Worm (Caenorhabditis elegans): Measurements from ENCODE around the gene gob-1.

Gene gob-1

DNA sequence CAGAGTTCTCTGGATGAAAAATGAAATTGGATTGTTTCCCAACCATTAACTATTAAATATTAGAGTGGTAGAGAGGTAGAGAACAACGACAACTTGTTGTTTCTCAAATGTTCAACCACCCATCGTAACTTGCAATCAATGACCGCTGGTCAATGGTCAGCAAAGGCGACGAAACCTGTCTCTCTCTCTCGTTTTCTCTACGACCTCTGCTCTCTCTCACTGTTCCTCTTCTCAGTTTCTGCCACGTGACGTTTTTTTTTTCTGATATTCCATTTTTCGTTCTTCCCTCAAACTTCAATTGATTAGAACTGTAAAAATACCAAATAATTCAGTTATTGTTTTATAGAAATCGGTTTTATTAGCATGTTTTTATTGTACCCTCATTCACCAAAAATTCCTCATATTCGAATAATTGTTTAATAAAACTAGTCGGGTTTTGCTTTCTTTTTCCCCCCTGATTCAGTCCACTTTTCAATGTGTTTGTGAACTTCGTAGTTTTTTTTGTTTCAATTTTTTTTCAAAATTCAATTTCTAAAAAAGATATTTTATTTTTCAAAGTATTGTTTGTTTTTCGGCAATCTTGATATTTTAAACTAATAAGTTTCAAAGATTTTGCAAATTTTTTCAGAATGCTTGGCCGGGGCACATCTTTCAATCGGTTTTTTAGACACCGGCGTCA lies 3.7 kb downstream of the gob-1 start, which contains the start of gene suox-1 (continued):
- no peak for TF ChIP-seq gei-17 (GFP tag; optimal IDR thresholded peaks at IDR 0.05)
- no peak for TF ChIP-seq let-526 (GFP tag; IDR thresholded peaks at IDR 0.05)
- no peak for TF ChIP-seq aptf-3 (GFP tag; IDR thresholded peaks at IDR 0.05)
- TF ChIP-seq ztf-6 (GFP tag; IDR thresholded peaks at IDR 0.05), result no peak
- TF ChIP-seq Y79H2A.3 (GFP tag; conservative IDR thresholded peaks at IDR 0.05), result no peak
- no peak for TF ChIP-seq hmg-20 (GFP tag; IDR thresholded peaks at IDR 0.05)
- TF ChIP-seq lin-26 (GFP tag; IDR thresholded peaks at IDR 0.05), result no peak
- no peak for TF ChIP-seq attf-5 (GFP tag; optimal IDR thresholded peaks at IDR 0.05)
- no peak for TF ChIP-seq ceh-91 (GFP tag; IDR thresholded peaks at IDR 0.05)
- TF ChIP-seq pbrm-1 (GFP tag; IDR thresholded peaks at IDR 0.05), result no peak
- peak; percentile 42 for TF ChIP-seq nhr-80 (tag; optimal IDR thresholded peaks at IDR 0.05)
- peak; percentile 1 for TF ChIP-seq tbp1 (GFP tag; optimal IDR thresholded peaks at IDR 0.05)
- TF ChIP-seq ekl-4 (GFP tag; IDR thresholded peaks at IDR 0.05), result no peak
- no peak for TF ChIP-seq snpc-4 (GFP tag; optimal IDR thresholded peaks at IDR 0.05)
- no peak for TF ChIP-seq snpc-4 (tag; optimal IDR thresholded peaks at IDR 0.05)
- TF ChIP-seq fkh-3 (tag; optimal IDR thresholded peaks at IDR 0.05), result no peak
- TF ChIP-seq F39B2.1 (GFP tag; IDR thresholded peaks at IDR 0.05), result no peak
- TF ChIP-seq K11D2.4 (GFP tag; IDR thresholded peaks at IDR 0.05), result 0 out of 2 replicates have a peak, but pooled peaks have one; percentile 30
- no peak for TF ChIP-seq attf-3 (GFP tag; conservative IDR thresholded peaks at IDR 0.05)
- no peak for TF ChIP-seq nhr-179 (tag; optimal IDR thresholded peaks at IDR 0.05)
- TF ChIP-seq hmg-1.2 (GFP tag; IDR thresholded peaks at IDR 0.05), result peak; percentile 39; the same call in 1 of the 2 replicates
- TF ChIP-seq F33H1.4 (GFP tag; IDR thresholded peaks at IDR 0.05), result no peak
- TF ChIP-seq egl-44 (GFP tag; IDR thresholded peaks at IDR 0.05), result no peak

DNA sequence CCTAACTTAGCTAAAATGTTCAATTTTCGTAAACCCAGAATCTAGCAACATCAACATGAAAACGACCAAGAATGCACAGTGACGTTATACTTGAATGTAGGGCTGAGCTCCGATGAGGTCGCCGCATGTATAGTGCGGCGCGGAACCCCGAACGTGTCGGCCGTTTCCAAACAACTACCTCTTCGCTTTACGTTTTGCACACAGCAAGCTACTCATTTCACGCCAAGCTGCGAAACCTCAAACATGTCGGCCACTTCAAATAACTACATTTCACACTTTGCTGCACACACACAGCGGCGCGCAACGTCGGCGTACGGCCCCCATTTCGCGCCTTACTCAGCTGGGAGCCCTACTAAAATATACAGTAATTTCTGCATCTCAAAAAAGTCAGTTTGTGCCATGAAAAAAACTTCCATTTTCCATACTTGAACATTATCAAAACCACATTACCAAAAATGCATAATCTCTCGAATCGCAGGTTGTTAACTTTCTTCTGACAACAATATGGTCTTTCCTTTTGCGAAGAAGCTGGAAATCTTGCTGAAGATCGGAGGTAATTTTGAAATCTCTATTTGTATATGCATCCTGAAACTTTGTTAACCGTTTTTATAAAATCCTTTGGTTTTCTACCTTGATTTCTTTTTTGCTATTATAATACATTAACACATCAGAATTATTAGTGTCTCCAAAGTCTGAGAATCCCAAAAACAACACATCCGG lies 9.2 kb downstream of the gob-1 start, which contains the start of gene H13N06.7:
H13N06.7 (plus strand) TSS at position 670 of the 720 bp plus-strand sequence.
- TF ChIP-seq fkh-3 (tag; optimal IDR thresholded peaks at IDR 0.05) (no peak), ZK185.1 (tag; optimal IDR thresholded peaks at IDR 0.05; ENCODE audit: poor library complexity, severe bottlenecking) (no peak), madf-8 (GFP tag; conservative IDR thresholded peaks at IDR 0.05) (no peak), K11D2.4 (GFP tag; IDR thresholded peaks at IDR 0.05) (no peak), F22D6.2 (tag; optimal IDR thresholded peaks at IDR 0.05) (no peak), snpc-4 (GFP tag; optimal IDR thresholded peaks at IDR 0.05) (no peak), snpc-4 (tag; optimal IDR thresholded peaks at IDR 0.05) (peak in 2 of 4 experiments; percentile 59 to 76)

- no peak for TF ChIP-seq lag-1 (GFP tag; IDR thresholded peaks at IDR 0.05)
- no peak for TF ChIP-seq snpc-3.4 (tag; optimal IDR thresholded peaks at IDR 0.05)
- no peak for TF ChIP-seq ztf-22 (GFP tag; optimal IDR thresholded peaks at IDR 0.05)
- TF ChIP-seq unc-62 (GFP tag; optimal IDR thresholded peaks at IDR 0.05), result no peak
- TF ChIP-seq lin-40 (tag; optimal IDR thresholded peaks at IDR 0.05), result no peak
- no peak for TF ChIP-seq bed-1 (GFP tag; IDR thresholded peaks at IDR 0.05)
- no peak for TF ChIP-seq F49E8.2 (tag; optimal IDR thresholded peaks at IDR 0.05; ENCODE audit: insufficient read depth)
- no peak for TF ChIP-seq mcd-1 (GFP tag; IDR thresholded peaks at IDR 0.05)
- no peak for TF ChIP-seq nfya-2 (GFP tag; IDR thresholded peaks at IDR 0.05)
- TF ChIP-seq lir-1 (GFP tag; conservative IDR thresholded peaks at IDR 0.05), result no peak
- no peak for TF ChIP-seq ama-1 (optimal IDR thresholded peaks at IDR 0.05)
- TF ChIP-seq ama-1 (GFP tag; optimal IDR thresholded peaks at IDR 0.05), result no peak
- no peak for TF ChIP-seq F10E7.11 (tag; optimal IDR thresholded peaks at IDR 0.05)
- no peak for TF ChIP-seq F57A8.1 (GFP tag; optimal IDR thresholded peaks at IDR 0.05)
- no peak for TF ChIP-seq ccch-3 (GFP tag; optimal IDR thresholded peaks at IDR 0.05)
- TF ChIP-seq hmg-20 (GFP tag; IDR thresholded peaks at IDR 0.05), result no peak
- TF ChIP-seq akir-1 (GFP tag; optimal IDR thresholded peaks at IDR 0.05), result no peak
- TF ChIP-seq snpc-4 (GFP tag; optimal IDR thresholded peaks at IDR 0.05), result no peak
- no peak for TF ChIP-seq snpc-4 (tag; optimal IDR thresholded peaks at IDR 0.05)
- TF ChIP-seq Y53G8AR.9 (GFP tag; conservative IDR thresholded peaks at IDR 0.05), result no peak
Observed at ce11 chrX:15504795-15505194, 11.4 kb downstream of the gob-1 start, which contains the start of gene tbh-1. Gene tbh-1, minus strand, starts transcription at chrX:15504895.

Data from whole organism, young adult.